Worm (Caenorhabditis elegans) whole organism, midembryonic: ENCODE measurements around the gene par-5.
A peak's percentile ranks its signal among the peaks of the same experiment; 100 is the strongest.

Experiments
- T22C8.4 ChIP-seq: fragments of 200-800 bp; sonication (Bioruptor generic); IDR thresholded peaks from 2 replicates; pipeline ENCODE4 v1.3.6; 2022; ENCODE audit warnings: missing genetic modification characterization, missing compliant biosample characterization
- cog-1 ChIP-seq: sonication (generic microtip); optimal IDR thresholded peaks from 2 replicates; lab custom pipeline; 2016; ENCODE audit warnings: missing genetic modification characterization, missing compliant biosample characterization
- flt-1 ChIP-seq: fragments of 200-800 bp; sonication (Bioruptor generic); IDR thresholded peaks from 2 replicates; pipeline ENCODE4 v1.3.6; 2022; ENCODE audit warnings: missing genetic modification characterization, missing compliant biosample characterization
- klf-2 ChIP-seq: fragments of 200-800 bp; sonication (Bioruptor generic); conservative IDR thresholded peaks from 2 replicates; pipeline ENCODE4 v1.3.6; 2022; ENCODE audit warnings: missing genetic modification reagents, missing genetic modification characterization, missing compliant biosample characterization
- med-1 ChIP-seq: sonication (generic microtip); optimal IDR thresholded peaks from 2 replicates; lab custom pipeline; 2017; ENCODE audit warnings: missing genetic modification characterization, mild to moderate bottlenecking, missing compliant biosample characterization, antibody characterized with exemption, missing genetic modification reagents; ENCODE audit not compliant: insufficient read depth
- ref-1 ChIP-seq: fragments of 200-800 bp; sonication (Bioruptor generic); conservative IDR thresholded peaks from 2 replicates; pipeline ENCODE4 v1.3.6; 2022; ENCODE audit warnings: missing genetic modification reagents, missing genetic modification characterization, missing compliant biosample characterization
- tab-1 ChIP-seq: fragments of 200-800 bp; sonication (Bioruptor generic); IDR thresholded peaks from 2 replicates; pipeline ENCODE4 v1.3.6; 2022; ENCODE audit warnings: missing genetic modification characterization, missing compliant biosample characterization
- ztf-23 ChIP-seq: fragments of 200-800 bp; sonication (Bioruptor generic); IDR thresholded peaks from 2 replicates; pipeline ENCODE4 v1.3.6; 2022; ENCODE audit warnings: missing genetic modification reagents, missing genetic modification characterization, missing compliant biosample characterization
- ztf-29 ChIP-seq: fragments of 200-800 bp; sonication (Bioruptor generic); IDR thresholded peaks from 2 replicates; pipeline ENCODE4 v1.3.6; 2022; ENCODE audit warnings: missing genetic modification reagents, missing genetic modification characterization, missing compliant biosample characterization

The par-5 gene

DNA sequence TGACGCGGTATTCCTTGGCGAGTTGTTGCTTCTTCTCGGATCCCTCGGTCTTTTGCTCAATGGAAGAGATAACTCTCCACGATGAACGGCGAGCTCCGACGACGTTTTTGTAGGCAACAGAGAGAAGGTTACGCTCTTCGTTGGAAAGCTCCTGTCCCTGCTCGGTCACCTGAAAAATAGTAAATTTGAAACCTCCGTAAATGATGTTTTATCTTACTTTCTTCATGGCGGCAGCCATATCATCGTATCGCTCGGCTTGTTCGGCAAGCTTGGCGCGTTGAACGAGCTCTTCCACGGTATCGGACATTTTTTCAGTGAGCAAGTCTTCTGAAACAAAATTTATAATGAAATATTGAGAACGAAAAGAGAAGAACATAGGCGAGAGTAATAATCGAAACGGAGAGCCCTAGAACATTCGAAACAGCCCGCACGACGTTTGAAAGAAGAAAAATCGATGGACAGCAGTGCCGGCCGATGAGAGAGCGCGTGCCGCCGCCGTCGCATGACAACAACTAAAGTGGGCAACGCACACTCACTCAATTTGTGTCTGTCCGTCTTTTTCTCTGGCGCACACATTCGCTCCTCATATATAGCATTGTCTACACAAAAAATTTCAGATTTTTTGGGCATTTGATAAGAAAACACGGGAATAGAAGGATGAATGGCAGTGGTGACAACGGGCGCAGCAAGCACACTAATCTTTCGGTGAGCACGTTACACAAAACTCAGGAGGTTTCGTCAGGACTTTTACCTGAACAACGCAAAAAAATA is at the start of gene par-5, which contains the start of gene M117.3:
Gene par-5 (minus strand): TSS at position 334 of the 771 bp plus-strand sequence.
Gene M117.3 (plus strand): TSS at position 616 of the 771 bp plus-strand sequence.
- TF ChIP-seq cog-1 (tag; lab: Kevin White, UChicago), result peak; percentile 56
- no peak for TF ChIP-seq ztf-29 (GFP tag; lab: Robert Waterston, UW)
- no peak for TF ChIP-seq med-1
- no peak for TF ChIP-seq ztf-23 (GFP tag; lab: Robert Waterston, UW)
- no peak for TF ChIP-seq ref-1 (GFP tag; lab: Robert Waterston, UW)
- no peak for TF ChIP-seq klf-2
- peak; percentile 73 for TF ChIP-seq T22C8.4 (GFP tag; lab: Robert Waterston, UW)
- TF ChIP-seq tab-1, result no peak
- 0 out of 2 replicates have a peak, but pooled peaks have one; percentile 11 for TF ChIP-seq flt-1 (GFP tag; lab: Robert Waterston, UW)

ce11 chrIV:11871083-11871482 is 49.4 kb upstream of the par-5 start:
- TF ChIP-seq ztf-23 (GFP tag; lab: Robert Waterston, UW), result 0 out of 2 replicates have a peak, but pooled peaks have one; percentile 15
- no peak for TF ChIP-seq ztf-29 (GFP tag; lab: Robert Waterston, UW)

DNA sequence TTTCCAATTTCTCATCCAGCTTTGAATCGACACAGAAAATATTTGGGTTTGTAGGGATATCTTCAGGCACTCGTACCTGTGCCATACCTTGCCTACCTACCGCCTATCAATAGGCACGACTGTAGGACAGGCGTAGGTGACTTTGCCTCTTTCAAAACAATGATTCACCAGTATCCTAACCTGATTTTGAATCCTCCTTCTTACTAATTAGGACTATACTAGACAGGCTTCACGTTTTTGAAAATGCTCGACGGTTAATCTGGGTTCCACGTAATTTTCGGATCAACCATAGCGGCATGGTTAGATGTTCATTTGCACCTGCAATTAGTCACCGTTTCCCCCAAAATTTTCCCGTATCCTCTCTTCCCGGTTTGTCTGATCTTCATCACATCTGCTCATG is 46.7 kb upstream of the par-5 start:
- TF ChIP-seq cog-1 (tag; lab: Kevin White, UChicago) (no peak), T22C8.4 (GFP tag; lab: Robert Waterston, UW) (no peak), ztf-29 (GFP tag; lab: Robert Waterston, UW) (no peak), ref-1 (GFP tag; lab: Robert Waterston, UW) (no peak), klf-2 (no peak), tab-1 (no peak), ztf-23 (GFP tag; lab: Robert Waterston, UW) (no peak), flt-1 (GFP tag; lab: Robert Waterston, UW) (no peak), med-1 (no peak)

- TF ChIP-seq ref-1 (GFP tag; lab: Robert Waterston, UW), result no peak
- no peak for TF ChIP-seq klf-2
- no peak for TF ChIP-seq flt-1 (GFP tag; lab: Robert Waterston, UW)
- TF ChIP-seq med-1, result no peak
- no peak for TF ChIP-seq ztf-29 (GFP tag; lab: Robert Waterston, UW)
- TF ChIP-seq T22C8.4 (GFP tag; lab: Robert Waterston, UW), result no peak
- TF ChIP-seq cog-1 (tag; lab: Kevin White, UChicago), result no peak
- no peak for TF ChIP-seq tab-1
- no peak for TF ChIP-seq ztf-23 (GFP tag; lab: Robert Waterston, UW)
Observed at ce11 chrIV:11867652-11868232, 46.0 kb upstream of the par-5 start.

- TF ChIP-seq flt-1 (GFP tag; lab: Robert Waterston, UW), result no peak
Observed at ce11 chrIV:11864226-11864625, 42.5 kb upstream of the par-5 start, which contains the start of gene trpa-1. Gene trpa-1 (plus strand): TSS chrIV:11864526.

DNA sequence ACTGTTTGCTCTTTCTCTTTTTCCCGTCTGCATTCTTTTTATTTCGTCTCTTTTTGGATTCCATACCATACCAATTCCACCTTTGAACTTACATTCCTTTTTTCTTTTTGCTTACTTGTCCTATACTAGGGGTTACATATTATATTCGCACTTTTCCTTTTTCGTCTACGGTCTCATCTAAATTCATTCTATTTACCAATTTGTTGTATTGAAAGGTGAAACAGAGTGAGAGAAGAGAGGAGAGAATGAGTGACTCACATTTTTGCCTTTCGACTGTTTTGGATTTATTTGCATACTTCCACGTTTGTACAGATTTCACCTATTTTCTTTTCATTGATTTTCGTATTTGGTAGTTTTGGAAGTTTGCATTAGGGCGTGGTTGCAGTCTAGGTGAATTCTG is 41.7 kb upstream of the par-5 start:
- no peak for TF ChIP-seq T22C8.4 (GFP tag; lab: Robert Waterston, UW)
- no peak for TF ChIP-seq med-1
- no peak for TF ChIP-seq flt-1 (GFP tag; lab: Robert Waterston, UW)

- TF ChIP-seq T22C8.4 (GFP tag; lab: Robert Waterston, UW) (no peak), tab-1 (no peak), med-1 (no peak), ztf-23 (GFP tag; lab: Robert Waterston, UW) (no peak), ztf-29 (GFP tag; lab: Robert Waterston, UW) (no peak), klf-2 (no peak), flt-1 (GFP tag; lab: Robert Waterston, UW) (no peak), cog-1 (tag; lab: Kevin White, UChicago) (no peak)
Observed at ce11 chrIV:11859995-11860605, 38.4 kb upstream of the par-5 start, which contains the start of gene mob-1. Gene mob-1 (plus strand): TSS chrIV:11860555.

ce11 chrIV:11858142-11858541 is 36.4 kb upstream of the par-5 start, which contains the start of gene let-92:
Gene let-92 (plus strand): TSS chrIV:11858442.
- TF ChIP-seq klf-2, result no peak
- no peak for TF ChIP-seq T22C8.4 (GFP tag; lab: Robert Waterston, UW)
- no peak for TF ChIP-seq tab-1
- TF ChIP-seq ztf-23 (GFP tag; lab: Robert Waterston, UW), result no peak
- TF ChIP-seq ref-1 (GFP tag; lab: Robert Waterston, UW), result no peak
- no peak for TF ChIP-seq med-1
- TF ChIP-seq flt-1 (GFP tag; lab: Robert Waterston, UW), result no peak
- TF ChIP-seq ztf-29 (GFP tag; lab: Robert Waterston, UW), result no peak

DNA sequence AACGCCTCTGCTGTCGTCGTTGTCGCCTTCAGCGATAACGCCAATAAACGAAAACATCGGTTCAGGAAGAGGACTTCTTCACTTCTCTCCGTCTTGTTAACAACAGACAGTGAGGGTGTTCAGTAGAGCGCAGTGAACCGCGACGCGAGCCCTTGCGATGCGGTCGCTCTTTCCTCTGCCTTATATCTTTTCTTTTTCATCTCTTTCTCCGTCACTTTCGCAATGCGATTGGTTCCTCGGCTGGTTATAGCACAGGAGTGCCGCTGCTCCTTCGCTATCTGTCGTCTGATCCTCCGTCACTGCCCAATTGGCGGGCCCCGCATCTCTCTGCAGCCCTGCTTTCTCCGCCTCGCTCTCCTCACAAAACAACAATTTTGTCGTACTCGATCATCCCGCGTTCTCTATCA is 35.4 kb upstream of the par-5 start:
- TF ChIP-seq ztf-29 (GFP tag; lab: Robert Waterston, UW) (no peak), klf-2 (no peak), T22C8.4 (GFP tag; lab: Robert Waterston, UW) (no peak), cog-1 (tag; lab: Kevin White, UChicago) (peak; percentile 53), med-1 (no peak), ref-1 (GFP tag; lab: Robert Waterston, UW) (no peak), flt-1 (GFP tag; lab: Robert Waterston, UW) (no peak), tab-1 (no peak)
